Fruit fly (Drosophila melanogaster) whole organism, embryonic: Measurements from ENCODE around the gene St2.

Experiments used
- C15 ChIP-seq: fragments of 200-800 bp; sonication (Bioruptor generic); IDR thresholded peaks from 3 replicates; pipeline ENCODE4 v1.3.6; 2022; ENCODE audit warnings: missing biosample characterization, missing genetic modification characterization
- CG10366 ChIP-seq: fragments of 200-800 bp; sonication (Bioruptor generic); IDR thresholded peaks from 2 replicates; pipeline ENCODE4 v1.3.6; 2022; ENCODE audit warnings: missing biosample characterization, missing genetic modification characterization
- CG10543 ChIP-seq: fragments of 200-800 bp; sonication (Bioruptor generic); optimal IDR thresholded peaks from 3 replicates; lab custom pipeline; 2017; ENCODE audit warnings: missing biosample characterization, mild to moderate bottlenecking, missing genetic modification characterization, moderate library complexity
- CG12236 ChIP-seq: fragments of 200-800 bp; sonication (Bioruptor generic); optimal IDR thresholded peaks from 2 replicates; lab custom pipeline; 2016; ENCODE audit warnings: missing biosample characterization, missing genetic modification characterization
- CG12299 ChIP-seq: fragments of 200-800 bp; sonication (Bioruptor generic); optimal IDR thresholded peaks from 2 replicates; lab custom pipeline; 2018; ENCODE audit warnings: missing biosample characterization, mild to moderate bottlenecking, missing genetic modification characterization
- CG12744 ChIP-seq: fragments of 200-800 bp; sonication (Bioruptor generic); optimal IDR thresholded peaks from 2 replicates; lab custom pipeline; 2016; ENCODE audit warnings: missing biosample characterization, missing genetic modification characterization
- CG12769 ChIP-seq: fragments of 200-800 bp; sonication (Bioruptor generic); optimal IDR thresholded peaks from 2 replicates; lab custom pipeline; 2019; ENCODE audit warnings: missing biosample characterization, mild to moderate bottlenecking, missing genetic modification characterization, moderate library complexity
- CG13287 ChIP-seq: fragments of 200-800 bp; sonication (Bioruptor generic); IDR thresholded peaks from 2 replicates; pipeline ENCODE4 v1.3.6; 2022; ENCODE audit warnings: missing biosample characterization, missing genetic modification characterization; ENCODE audit not compliant: partially characterized antibody
- CG15479 ChIP-seq: fragments of 200-800 bp; sonication (Bioruptor generic); optimal IDR thresholded peaks from 3 replicates; lab custom pipeline; 2019; ENCODE audit warnings: missing biosample characterization, mild to moderate bottlenecking, missing genetic modification characterization, moderate library complexity
- CG2120 ChIP-seq: fragments of 200-800 bp; sonication (Bioruptor generic); optimal IDR thresholded peaks from 3 replicates; lab custom pipeline; 2016; ENCODE audit warnings: missing biosample characterization, missing genetic modification characterization
- CG3838 ChIP-seq: fragments of 200-800 bp; sonication (Bioruptor generic); optimal IDR thresholded peaks from 3 replicates; lab custom pipeline; 2016; ENCODE audit warnings: missing biosample characterization, missing genetic modification characterization
- CG3847 ChIP-seq: fragments of 200-800 bp; sonication (Bioruptor generic); IDR thresholded peaks from 2 replicates; pipeline ENCODE4 v1.3.6; 2022; ENCODE audit warnings: missing biosample characterization, missing genetic modification characterization
- CG3995 ChIP-seq: fragments of 200-800 bp; sonication (Bioruptor generic); optimal IDR thresholded peaks from 3 replicates; lab custom pipeline; 2016; ENCODE audit warnings: missing biosample characterization, missing genetic modification characterization
- CG4707 ChIP-seq: fragments of 200-800 bp; sonication (Bioruptor generic); optimal IDR thresholded peaks from 2 replicates; lab custom pipeline; 2018; ENCODE audit warnings: missing biosample characterization, mild to moderate bottlenecking, missing genetic modification characterization, moderate library complexity
- CG5953 ChIP-seq: fragments of 200-800 bp; sonication (Bioruptor generic); IDR thresholded peaks from 2 replicates; pipeline ENCODE4 v1.3.6; 2022; ENCODE audit warnings: missing biosample characterization, missing genetic modification characterization
- CG6654 ChIP-seq: fragments of 200-800 bp; sonication (Bioruptor generic); optimal IDR thresholded peaks from 2 replicates; lab custom pipeline; 2017; ENCODE audit warnings: missing biosample characterization, mild to moderate bottlenecking, missing genetic modification characterization
- CG6854 ChIP-seq: fragments of 200-800 bp; sonication (Bioruptor generic); optimal IDR thresholded peaks from 3 replicates; lab custom pipeline; 2017; ENCODE audit warnings: missing biosample characterization, mild to moderate bottlenecking, missing genetic modification characterization
- CG7271 ChIP-seq: fragments of 200-800 bp; sonication (Bioruptor generic); optimal IDR thresholded peaks from 2 replicates; lab custom pipeline; 2018; ENCODE audit warnings: missing biosample characterization, mild to moderate bottlenecking, missing genetic modification characterization, moderate library complexity
- CG7987 ChIP-seq: fragments of 200-800 bp; sonication (Bioruptor generic); optimal IDR thresholded peaks from 2 replicates; lab custom pipeline; 2018; ENCODE audit warnings: missing biosample characterization, mild to moderate bottlenecking, missing genetic modification characterization, moderate library complexity
- CG9215 ChIP-seq: fragments of 200-800 bp; sonication (Bioruptor generic); IDR thresholded peaks from 2 replicates; pipeline ENCODE4 v1.3.6; 2022; ENCODE audit warnings: missing biosample characterization, missing genetic modification characterization
- CG9609 ChIP-seq: fragments of 200-800 bp; sonication (Bioruptor generic); optimal IDR thresholded peaks from 3 replicates; lab custom pipeline; 2016; ENCODE audit warnings: missing biosample characterization, missing genetic modification characterization
- CG9932 ChIP-seq: fragments of 200-800 bp; sonication (Bioruptor generic); IDR thresholded peaks from 2 replicates; pipeline ENCODE4 v1.3.6; 2022; ENCODE audit warnings: missing biosample characterization, missing genetic modification characterization
- D19A ChIP-seq: fragments of 200-800 bp; optimal IDR thresholded peaks from 3 replicates; lab custom pipeline; 2019; ENCODE audit warnings: missing biosample characterization, mild to moderate bottlenecking, missing genetic modification characterization, moderate library complexity
- Dip3 ChIP-seq: fragments of 200-800 bp; sonication (Bioruptor generic); optimal IDR thresholded peaks from 3 replicates; lab custom pipeline; 2016; ENCODE audit warnings: missing biosample characterization, missing genetic modification characterization
- Dref ChIP-seq: fragments of 200-800 bp; sonication (Bioruptor generic); IDR thresholded peaks from 2 replicates; pipeline ENCODE4 v1.3.6; 2022; ENCODE audit warnings: missing biosample characterization, missing genetic modification characterization
- ERR ChIP-seq: fragments of 200-800 bp; sonication (Bioruptor generic); optimal IDR thresholded peaks from 2 replicates; lab custom pipeline; 2016; ENCODE audit warnings: missing biosample characterization, missing genetic modification characterization
- Fer1 ChIP-seq: fragments of 200-800 bp; sonication (Bioruptor generic); optimal IDR thresholded peaks from 2 replicates; lab custom pipeline; 2017; ENCODE audit warnings: missing biosample characterization, mild to moderate bottlenecking, missing genetic modification characterization
- HLH3B ChIP-seq: fragments of 200-800 bp; sonication (Bioruptor generic); IDR thresholded peaks from 2 replicates; pipeline ENCODE4 v1.3.6; 2022; ENCODE audit warnings: missing biosample characterization, missing genetic modification characterization
- HmgD ChIP-seq: fragments of 200-800 bp; sonication (Bioruptor generic); optimal IDR thresholded peaks from 3 replicates; lab custom pipeline; 2016; ENCODE audit warnings: missing biosample characterization, missing genetic modification characterization
- Hmr ChIP-seq: fragments of 200-800 bp; sonication (Bioruptor generic); optimal IDR thresholded peaks from 3 replicates; lab custom pipeline; 2017; ENCODE audit warnings: mild to moderate bottlenecking, missing biosample characterization, missing genetic modification reagents, missing genetic modification characterization
- Lhr ChIP-seq: fragments of 200-800 bp; sonication (Bioruptor generic); optimal IDR thresholded peaks from 3 replicates; lab custom pipeline; 2017; ENCODE audit warnings: mild to moderate bottlenecking, missing biosample characterization, missing genetic modification reagents, missing genetic modification characterization
- Oli ChIP-seq: fragments of 200-800 bp; sonication (Bioruptor generic); optimal IDR thresholded peaks from 2 replicates; lab custom pipeline; 2018; ENCODE audit warnings: missing biosample characterization, mild to moderate bottlenecking, missing genetic modification characterization, moderate library complexity
- Opbp ChIP-seq: fragments of 200-800 bp; sonication (Bioruptor generic); IDR thresholded peaks from 3 replicates; pipeline ENCODE4 v1.3.6; 2022; ENCODE audit warnings: missing biosample characterization, missing genetic modification characterization; ENCODE audit not compliant: partially characterized antibody
- Scr ChIP-seq: fragments of 200-800 bp; sonication (Bioruptor generic); IDR thresholded peaks from 2 replicates; pipeline ENCODE4 v1.3.6; 2022; ENCODE audit warnings: missing biosample characterization, missing genetic modification characterization; ENCODE audit not compliant: partially characterized antibody
- Sry-δ ChIP-seq: fragments of 200-800 bp; sonication (Bioruptor generic); optimal IDR thresholded peaks from 2 replicates; lab custom pipeline; 2016; ENCODE audit warnings: missing biosample characterization, missing genetic modification characterization
- Ssrp ChIP-seq: fragments of 200-800 bp; sonication (Bioruptor generic); optimal IDR thresholded peaks from 2 replicates; lab custom pipeline; 2018; ENCODE audit warnings: missing biosample characterization, mild to moderate bottlenecking, missing genetic modification characterization, moderate library complexity
- ase ChIP-seq: fragments of 200-800 bp; sonication (Bioruptor generic); IDR thresholded peaks from 3 replicates; pipeline ENCODE4 v1.3.6; 2022; ENCODE audit warnings: missing biosample characterization, missing genetic modification characterization
- ci ChIP-seq: fragments of 200-800 bp; sonication (Bioruptor generic); IDR thresholded peaks from 3 replicates; pipeline ENCODE4 v1.3.6; 2022; ENCODE audit warnings: missing biosample characterization, missing genetic modification characterization
- fd64A ChIP-seq: fragments of 200-800 bp; sonication (Bioruptor generic); optimal IDR thresholded peaks from 3 replicates; lab custom pipeline; 2018; ENCODE audit warnings: missing biosample characterization, mild to moderate bottlenecking, missing genetic modification characterization
- fd96Cb ChIP-seq: fragments of 200-800 bp; sonication (Bioruptor generic); optimal IDR thresholded peaks from 2 replicates; lab custom pipeline; 2018; ENCODE audit warnings: missing biosample characterization, mild to moderate bottlenecking, missing genetic modification characterization, moderate library complexity
- gce ChIP-seq: fragments of 200-800 bp; sonication (Bioruptor generic); IDR thresholded peaks from 3 replicates; pipeline ENCODE4 v1.3.6; 2022; ENCODE audit warnings: missing biosample characterization, missing genetic modification characterization
- gsb-n ChIP-seq: fragments of 200-800 bp; sonication (Bioruptor generic); optimal IDR thresholded peaks from 3 replicates; lab custom pipeline; 2018; ENCODE audit warnings: missing biosample characterization, mild to moderate bottlenecking, missing genetic modification characterization
- hkb ChIP-seq, 2 experiments: fragments of 200-800 bp in 1 of 2; fragments of >200 bp in 1 of 2; sonication (Bioruptor generic) in 1 of 2; IDR thresholded peaks in 1 of 2; optimal IDR thresholded peaks in 1 of 2; 2 replicates each; pipeline versions ENCODE4 v1.3.6 to Lab custom; 2017 to 2022; ENCODE audit warnings: missing biosample characterization in 1 of 2, missing genetic modification characterization in 1 of 2
- lola ChIP-seq, 3 experiments: fragments of >200 bp in 2 of 3; fragments of 200-800 bp in 1 of 3; sonication (Bioruptor generic) in 1 of 3; optimal IDR thresholded peaks; 2 replicates each; lab custom pipeline; 2017 to 2019; ENCODE audit warnings: missing biosample characterization in 3 of 3, missing genetic modification characterization in 3 of 3, mild to moderate bottlenecking in 1 of 3, moderate library complexity in 1 of 3
- mld ChIP-seq: fragments of 200-800 bp; sonication (Bioruptor generic); IDR thresholded peaks from 3 replicates; pipeline ENCODE4 v1.3.6; 2022; ENCODE audit warnings: missing biosample characterization, missing genetic modification characterization; ENCODE audit not compliant: partially characterized antibody
- slbo ChIP-seq: fragments of 200-800 bp; sonication (Bioruptor generic); IDR thresholded peaks from 2 replicates; pipeline ENCODE4 v1.3.6; 2022; ENCODE audit warnings: missing biosample characterization, missing genetic modification characterization
- slou ChIP-seq: fragments of 200-800 bp; sonication (Bioruptor generic); optimal IDR thresholded peaks from 3 replicates; lab custom pipeline; 2016; ENCODE audit warnings: missing biosample characterization, missing genetic modification characterization
- so ChIP-seq: fragments of 200-800 bp; sonication (Bioruptor generic); IDR thresholded peaks from 3 replicates; pipeline ENCODE4 v1.3.6; 2022; ENCODE audit warnings: missing biosample characterization, missing genetic modification characterization
- stc ChIP-seq: fragments of 200-800 bp; sonication (Bioruptor generic); IDR thresholded peaks from 2 replicates; pipeline ENCODE4 v1.3.6; 2022; ENCODE audit warnings: missing biosample characterization, missing genetic modification characterization
- tup ChIP-seq: fragments of 200-800 bp; sonication (Bioruptor generic); optimal IDR thresholded peaks from 2 replicates; lab custom pipeline; 2016; ENCODE audit warnings: missing biosample characterization, mild to moderate bottlenecking, missing genetic modification characterization, moderate library complexity

Gene St2

DNA sequence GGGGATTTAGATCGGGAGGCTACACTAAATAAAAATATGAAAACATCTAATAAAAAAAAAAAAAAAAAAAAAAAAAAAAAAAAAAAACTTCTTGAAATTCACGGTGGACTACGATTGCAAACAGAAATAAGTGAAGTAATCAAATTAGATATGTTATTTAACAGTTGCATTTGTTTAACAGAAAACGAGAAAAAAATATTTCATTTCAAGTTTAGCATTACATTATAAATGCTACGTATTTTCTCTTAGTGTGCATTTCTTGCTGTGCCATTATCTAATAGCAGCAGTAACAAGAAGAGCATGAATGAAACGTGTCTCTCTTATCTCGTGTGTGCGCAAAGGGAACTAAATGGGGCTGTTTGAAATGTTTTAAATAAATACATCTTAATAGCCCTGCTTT, 26.8 kb upstream of the St2 start (continued):
- TF ChIP-seq Opbp (GFP tag; lab: Robert Waterston, UW) (no peak), CG12236 (GFP tag; lab: Kevin White, UChicago) (peak; percentile 31), tup (GFP tag; lab: Kevin White, UChicago) (no peak), lola (GFP tag; optimal IDR thresholded peaks at IDR 0.05; lab: Kevin White, UChicago) (peak in 1 of 3 experiments; percentile 53), Oli (tag; lab: Kevin White, UChicago) (peak; percentile 64), gce (GFP tag; lab: Robert Waterston, UW) (no peak), CG12744 (GFP tag; lab: Kevin White, UChicago) (peak; percentile 12), CG6854 (GFP tag; lab: Kevin White, UChicago) (no peak), Sry-δ (peak; percentile 26), Hmr (GFP tag; lab: Kevin White, UChicago) (peak; percentile 57), fd96Cb (tag; lab: Kevin White, UChicago) (peak; percentile 82), D19A (tag; lab: Kevin White, UChicago) (peak; percentile 77), so (GFP tag; lab: Robert Waterston, UW) (peak; percentile 81; the same call in 1 of the 3 replicates), CG15479 (no peak), CG10543 (no peak), slou (no peak), CG9609 (GFP tag; lab: Kevin White, UChicago) (peak; percentile 60), gsb-n (peak; percentile 45), CG13287 (GFP tag; lab: Robert Waterston, UW) (no peak), HLH3B (peak; percentile 73), Ssrp (tag; lab: Kevin White, UChicago) (peak; percentile 70), fd64A (no peak), CG3838 (GFP tag; lab: Kevin White, UChicago) (peak; percentile 49), stc (GFP tag; lab: Robert Waterston, UW) (peak; percentile 76), C15 (GFP tag; lab: Robert Waterston, UW) (no peak), Scr (no peak), CG7271 (tag; lab: Kevin White, UChicago) (no peak), CG6654 (peak; percentile 45), ERR (GFP tag; lab: Kevin White, UChicago) (no peak), HmgD (GFP tag; lab: Kevin White, UChicago) (no peak), CG12299 (tag; lab: Kevin White, UChicago) (no peak), CG7987 (GFP tag; lab: Kevin White, UChicago) (no peak), Lhr (GFP tag; lab: Kevin White, UChicago) (no peak), Dip3 (GFP tag; lab: Kevin White, UChicago) (peak; percentile 3), mld (GFP tag; lab: Robert Waterston, UW) (no peak), CG5953 (GFP tag; lab: Robert Waterston, UW) (peak; percentile 45; the same call in 1 of the 2 replicates), slbo (GFP tag; lab: Robert Waterston, UW) (peak; percentile 77), Dref (GFP tag; lab: Robert Waterston, UW) (no peak), Fer1 (GFP tag; lab: Kevin White, UChicago) (peak; percentile 81), CG4707 (no peak), CG12769 (tag; lab: Kevin White, UChicago) (peak; percentile 29), hkb (optimal IDR thresholded peaks at IDR 0.05; lab: Kevin White, UChicago) (no peak), hkb (GFP tag; IDR thresholded peaks at IDR 0.05; lab: Robert Waterston, UW) (peak; percentile 82), CG10366 (GFP tag; lab: Robert Waterston, UW) (peak; percentile 72), CG9215 (GFP tag; lab: Robert Waterston, UW) (no peak), ci (GFP tag; lab: Robert Waterston, UW) (peak; percentile 69; the same call in 2 of the 3 replicates), CG3995 (GFP tag; lab: Kevin White, UChicago) (no peak), ase (GFP tag; lab: Robert Waterston, UW) (0 out of 3 replicates have a peak, but pooled peaks have one; percentile 10), CG2120 (GFP tag; lab: Kevin White, UChicago) (peak; percentile 73), CG3847 (0 out of 2 replicates have a peak, but pooled peaks have one; percentile 24), CG9932 (GFP tag; lab: Robert Waterston, UW) (peak; percentile 41)
